Worm (Caenorhabditis elegans) whole organism, young adult: ENCODE measurements around the gene Y39E4B.11.

Experiments used
- ceh-58 ChIP-seq: fragments of 200-800 bp; sonication (Bioruptor generic); IDR thresholded peaks from 2 replicates; pipeline ENCODE4 v1.3.6; 2022; ENCODE audit warnings: missing genetic modification characterization, missing compliant biosample characterization
- lin-35 ChIP-seq, 3 experiments: fragments of 150-350 bp in 2 of 3; sonication (generic microtip) in 1 of 3; optimal IDR thresholded peaks; 2 replicates each; lab custom pipeline; 2014 to 2018; ENCODE audit warnings: missing biosample characterization in 3 of 3, missing genetic modification characterization in 3 of 3, missing genetic modification reagents in 3 of 3
- nhr-120 ChIP-seq: fragments of 200-800 bp; sonication (Bioruptor generic); IDR thresholded peaks from 2 replicates; pipeline ENCODE4 v1.3.6; 2022; ENCODE audit warnings: missing genetic modification characterization, missing compliant biosample characterization
- pbrm-1 ChIP-seq: fragments of 200-800 bp; sonication (Bioruptor generic); IDR thresholded peaks from 2 replicates; pipeline ENCODE4 v1.3.6; 2022; ENCODE audit warnings: missing genetic modification reagents, missing genetic modification characterization, missing compliant biosample characterization
- ztf-3 ChIP-seq: fragments of 200-800 bp; sonication (Bioruptor generic); optimal IDR thresholded peaks from 2 replicates; lab custom pipeline; 2018; ENCODE audit warnings: mild to moderate bottlenecking, missing genetic modification characterization, missing compliant biosample characterization
- ztf-6 ChIP-seq: fragments of 200-800 bp; sonication (Bioruptor generic); IDR thresholded peaks from 2 replicates; pipeline ENCODE4 v1.3.6; 2022; ENCODE audit warnings: missing genetic modification reagents, missing genetic modification characterization, missing compliant biosample characterization

DNA sequence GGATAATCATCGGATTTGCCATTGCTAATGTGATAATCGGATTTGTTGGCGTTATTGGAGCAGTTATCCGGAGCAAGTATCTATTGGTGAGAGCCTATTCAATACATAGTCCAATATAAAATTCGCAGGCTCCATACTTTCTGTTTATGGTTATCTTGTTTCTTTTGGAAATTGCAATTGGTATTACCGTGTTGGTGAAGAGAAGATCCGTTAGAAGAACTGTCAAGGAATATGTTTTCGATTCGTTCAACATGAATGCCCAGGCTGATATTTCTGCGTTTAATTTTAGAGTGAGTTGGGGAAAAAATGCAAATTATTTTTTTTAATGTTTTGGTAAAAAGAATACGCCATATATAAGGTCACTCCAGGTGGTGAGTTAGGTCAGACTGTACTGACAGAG is 8.3 kb downstream of the Y39E4B.11 start:
- TF ChIP-seq nhr-120 (no peak), pbrm-1 (GFP tag; lab: Robert Waterston, UW) (no peak), ztf-3 (GFP tag; lab: Kevin White, UChicago) (no peak), lin-35 (GFP tag; optimal IDR thresholded peaks at IDR 0.05; lab: Kevin White, UChicago) (no peak), ceh-58 (GFP tag; lab: Robert Waterston, UW) (no peak), ztf-6 (no peak)
